Worm (Caenorhabditis elegans) whole organism, L1 larva: ENCODE data around the gene nas-20.

ENCODE experiments used
- aly-2 ChIP-seq: fragments of 150-350 bp; optimal IDR thresholded peaks from 2 replicates; lab custom pipeline; 2014; ENCODE audit warnings: missing biosample characterization, missing genetic modification characterization
- fkh-10 ChIP-seq: sonication (generic microtip); optimal IDR thresholded peaks from 2 replicates; lab custom pipeline; 2017; ENCODE audit warnings: missing biosample characterization, missing genetic modification reagents, missing genetic modification characterization
- grh-1 ChIP-seq: fragments of 200-800 bp; sonication (Bioruptor generic); IDR thresholded peaks from 2 replicates; pipeline ENCODE4 v1.3.6; 2022; ENCODE audit warnings: missing genetic modification reagents, missing genetic modification characterization, missing compliant biosample characterization
- lin-15B ChIP-seq: fragments of 150-350 bp; sonication (generic microtip); optimal IDR thresholded peaks from 3 replicates; lab custom pipeline; 2014; ENCODE audit warnings: missing biosample characterization, missing genetic modification characterization
- nhr-11 ChIP-seq: fragments of 150-350 bp; optimal IDR thresholded peaks from 2 replicates; lab custom pipeline; 2014; ENCODE audit warnings: missing biosample characterization, missing genetic modification characterization
- nhr-28 ChIP-seq: fragments of 150-350 bp; optimal IDR thresholded peaks from 2 replicates; lab custom pipeline; 2014; ENCODE audit warnings: missing biosample characterization, missing genetic modification characterization
- nhr-71 ChIP-seq: sonication (generic microtip); optimal IDR thresholded peaks from 2 replicates; lab custom pipeline; 2016; ENCODE audit warnings: mild to moderate bottlenecking, missing genetic modification characterization, moderate library complexity, missing compliant biosample characterization
- skn-1 ChIP-seq: fragments of 150-350 bp; optimal IDR thresholded peaks from 2 replicates; lab custom pipeline; 2014; ENCODE audit warnings: missing biosample characterization, missing genetic modification characterization
- snu-23 ChIP-seq: sonication (generic microtip); optimal IDR thresholded peaks from 2 replicates; lab custom pipeline; 2016; ENCODE audit warnings: missing genetic modification characterization, missing compliant biosample characterization
- sptf-1 ChIP-seq: fragments of 150-350 bp; optimal IDR thresholded peaks from 2 replicates; lab custom pipeline; 2014; ENCODE audit warnings: missing biosample characterization, missing genetic modification characterization
- tlp-1 ChIP-seq: fragments of 150-350 bp; optimal IDR thresholded peaks from 2 replicates; lab custom pipeline; 2014; ENCODE audit warnings: missing biosample characterization, missing genetic modification characterization
- unc-98 ChIP-seq: fragments of 200-800 bp; sonication (Bioruptor generic); IDR thresholded peaks from 2 replicates; pipeline ENCODE4 v1.3.6; 2022; ENCODE audit warnings: missing genetic modification characterization, missing compliant biosample characterization
- vab-15 ChIP-seq: sonication (generic microtip); optimal IDR thresholded peaks from 2 replicates; lab custom pipeline; 2017; ENCODE audit warnings: missing genotype, mild to moderate bottlenecking, missing genetic modification characterization, missing compliant biosample characterization
- ztf-11 ChIP-seq, 2 experiments: sonication (generic microtip); optimal IDR thresholded peaks; 2 replicates each; lab custom pipeline; 2016 to 2017; ENCODE audit warnings: missing genetic modification characterization in 2 of 2, missing biosample characterization in 1 of 2, missing compliant biosample characterization in 1 of 2

ce11 chrV:11454917-11455316, 17.2 kb downstream of the nas-20 start:
- TF ChIP-seq skn-1 (no peak), sptf-1 (no peak), lin-15B (tag; lab: Kevin White, UChicago) (no peak), aly-2 (no peak), fkh-10 (GFP tag; lab: Kevin White, UChicago) (no peak), nhr-11 (tag; lab: Kevin White, UChicago) (no peak), vab-15 (tag; lab: Kevin White, UChicago) (no peak), nhr-28 (no peak), tlp-1 (no peak), snu-23 (GFP tag; lab: Kevin White, UChicago) (no peak), ztf-11 (tag; optimal IDR thresholded peaks at IDR 0.05; lab: Kevin White, UChicago) (no peak), nhr-71 (tag; lab: Kevin White, UChicago) (no peak), unc-98 (GFP tag; lab: Robert Waterston, UW) (no peak), grh-1 (GFP tag; lab: Robert Waterston, UW) (no peak)
